Fruit fly (Drosophila melanogaster) whole organism, embryonic: ENCODE measurements around the gene Snapin.

Experiments
- ATbp ChIP-seq: fragments of 200-800 bp; sonication (Bioruptor generic); optimal IDR thresholded peaks from 2 replicates; lab custom pipeline; 2017; ENCODE audit warnings: missing biosample characterization, mild to moderate bottlenecking, missing genetic modification characterization, missing genetic modification reagents
- Atf-2 ChIP-seq: fragments of 200-800 bp; sonication (Bioruptor generic); optimal IDR thresholded peaks from 2 replicates; lab custom pipeline; 2016; ENCODE audit warnings: missing biosample characterization, missing genetic modification characterization
- CG10321 ChIP-seq: fragments of 200-800 bp; sonication (Bioruptor generic); IDR thresholded peaks from 2 replicates; pipeline ENCODE4 v1.3.6; 2022; ENCODE audit warnings: missing biosample characterization, missing genetic modification characterization
- CG12769 ChIP-seq: fragments of 200-800 bp; sonication (Bioruptor generic); optimal IDR thresholded peaks from 2 replicates; lab custom pipeline; 2019; ENCODE audit warnings: missing biosample characterization, mild to moderate bottlenecking, missing genetic modification characterization, moderate library complexity
- CG14441 ChIP-seq: fragments of 200-800 bp; sonication (Bioruptor generic); IDR thresholded peaks from 2 replicates; pipeline ENCODE4 v1.3.6; 2022; ENCODE audit warnings: missing biosample characterization, missing genetic modification characterization
- CG15479 ChIP-seq: fragments of 200-800 bp; sonication (Bioruptor generic); optimal IDR thresholded peaks from 3 replicates; lab custom pipeline; 2019; ENCODE audit warnings: missing biosample characterization, mild to moderate bottlenecking, missing genetic modification characterization, moderate library complexity
- CG17361 ChIP-seq: fragments of 200-800 bp; sonication (Bioruptor generic); IDR thresholded peaks from 3 replicates; pipeline ENCODE4 v1.3.6; 2022; ENCODE audit warnings: missing biosample characterization, missing genetic modification characterization
- CG1792 ChIP-seq: fragments of 200-800 bp; sonication (Bioruptor generic); optimal IDR thresholded peaks from 2 replicates; lab custom pipeline; 2016; ENCODE audit warnings: missing biosample characterization, missing genetic modification characterization
- CG2712 ChIP-seq: fragments of 200-800 bp; optimal IDR thresholded peaks from 3 replicates; lab custom pipeline; 2019; ENCODE audit warnings: missing biosample characterization, mild to moderate bottlenecking, missing genetic modification characterization, moderate library complexity
- CG30403 ChIP-seq: fragments of 200-800 bp; sonication (Bioruptor generic); optimal IDR thresholded peaks from 3 replicates; lab custom pipeline; 2016; ENCODE audit warnings: missing biosample characterization, missing genetic modification characterization
- CG30431 ChIP-seq: fragments of 200-800 bp; sonication (Bioruptor generic); optimal IDR thresholded peaks from 2 replicates; lab custom pipeline; 2017; ENCODE audit warnings: missing biosample characterization, missing genetic modification characterization
- CG4707 ChIP-seq: fragments of 200-800 bp; sonication (Bioruptor generic); optimal IDR thresholded peaks from 2 replicates; lab custom pipeline; 2018; ENCODE audit warnings: missing biosample characterization, mild to moderate bottlenecking, missing genetic modification characterization, moderate library complexity
- CG6689 ChIP-seq: fragments of 200-800 bp; sonication (Bioruptor generic); IDR thresholded peaks from 2 replicates; pipeline ENCODE4 v1.3.6; 2022; ENCODE audit warnings: missing biosample characterization, missing genetic modification characterization
- CG8089 ChIP-seq: fragments of 200-800 bp; sonication (Bioruptor generic); optimal IDR thresholded peaks from 3 replicates; lab custom pipeline; 2016; ENCODE audit warnings: missing biosample characterization, missing genetic modification characterization
- CG8290 ChIP-seq, 3 experiments: fragments of 200-800 bp; sonication (Bioruptor generic); optimal IDR thresholded peaks; 2 replicates each; lab custom pipeline; 2016 to 2019; ENCODE audit warnings: missing biosample characterization in 3 of 3, missing genetic modification characterization in 3 of 3, mild to moderate bottlenecking in 2 of 3, moderate library complexity in 1 of 3
- CG9609 ChIP-seq: fragments of 200-800 bp; sonication (Bioruptor generic); optimal IDR thresholded peaks from 3 replicates; lab custom pipeline; 2016; ENCODE audit warnings: missing biosample characterization, missing genetic modification characterization
- CoRest ChIP-seq: fragments of 200-800 bp; sonication (Bioruptor generic); optimal IDR thresholded peaks from 3 replicates; lab custom pipeline; 2018; ENCODE audit warnings: missing biosample characterization, mild to moderate bottlenecking, missing genetic modification characterization, moderate library complexity
- D19B ChIP-seq: fragments of 200-800 bp; sonication (Bioruptor generic); optimal IDR thresholded peaks from 2 replicates; lab custom pipeline; 2017; ENCODE audit warnings: missing biosample characterization, mild to moderate bottlenecking, missing genetic modification characterization
- Dad ChIP-seq: fragments of 200-800 bp; sonication (Bioruptor generic); optimal IDR thresholded peaks from 3 replicates; lab custom pipeline; 2016; ENCODE audit warnings: missing biosample characterization, missing genetic modification characterization
- ERR ChIP-seq: fragments of 200-800 bp; sonication (Bioruptor generic); optimal IDR thresholded peaks from 2 replicates; lab custom pipeline; 2016; ENCODE audit warnings: missing biosample characterization, missing genetic modification characterization
- Elba2 ChIP-seq: fragments of 200-800 bp; sonication (Bioruptor generic); optimal IDR thresholded peaks from 3 replicates; lab custom pipeline; 2016; ENCODE audit warnings: missing biosample characterization, missing genetic modification characterization
- Ets65A ChIP-seq: fragments of 200-800 bp; sonication (Bioruptor generic); peaks from one replicate; lab custom pipeline; 2016; ENCODE audit warnings: missing biosample characterization, missing genetic modification characterization
- GATAe ChIP-seq: fragments of 200-800 bp; sonication (Bioruptor generic); conservative IDR thresholded peaks from 2 replicates; pipeline ENCODE4 v1.3.6; 2022; ENCODE audit warnings: missing biosample characterization, missing genetic modification characterization
- HLH3B ChIP-seq: fragments of 200-800 bp; sonication (Bioruptor generic); IDR thresholded peaks from 2 replicates; pipeline ENCODE4 v1.3.6; 2022; ENCODE audit warnings: missing biosample characterization, missing genetic modification characterization
- Lim3 ChIP-seq: fragments of 200-800 bp; sonication (Bioruptor generic); IDR thresholded peaks from 2 replicates; pipeline ENCODE4 v1.3.6; 2022; ENCODE audit warnings: missing biosample characterization, missing genetic modification characterization
- Max ChIP-seq: fragments of 200-800 bp; sonication (Bioruptor generic); optimal IDR thresholded peaks from 2 replicates; lab custom pipeline; 2016; ENCODE audit warnings: missing biosample characterization, mild to moderate bottlenecking, missing genetic modification characterization
- Nf-YB ChIP-seq: fragments of 200-800 bp; sonication (Bioruptor generic); optimal IDR thresholded peaks from 3 replicates; lab custom pipeline; 2019; ENCODE audit warnings: missing biosample characterization, mild to moderate bottlenecking, missing genetic modification characterization, moderate library complexity
- Oli ChIP-seq: fragments of 200-800 bp; sonication (Bioruptor generic); optimal IDR thresholded peaks from 2 replicates; lab custom pipeline; 2018; ENCODE audit warnings: missing biosample characterization, mild to moderate bottlenecking, missing genetic modification characterization, moderate library complexity
- Sry-β ChIP-seq: fragments of 200-800 bp; sonication (Bioruptor generic); optimal IDR thresholded peaks from 2 replicates; lab custom pipeline; 2018; ENCODE audit warnings: missing biosample characterization, mild to moderate bottlenecking, missing genetic modification characterization, moderate library complexity
- Vsx1 ChIP-seq: fragments of 200-800 bp; sonication (Bioruptor generic); optimal IDR thresholded peaks from 2 replicates; lab custom pipeline; 2017; ENCODE audit warnings: missing biosample characterization, mild to moderate bottlenecking, missing genetic modification characterization, missing genetic modification reagents
- al ChIP-seq: fragments of 200-800 bp; sonication (Bioruptor generic); IDR thresholded peaks from 2 replicates; pipeline ENCODE4 v1.3.6; 2022; ENCODE audit warnings: missing biosample characterization, missing genetic modification characterization
- ap ChIP-seq: fragments of 200-800 bp; sonication (Bioruptor generic); IDR thresholded peaks from 2 replicates; pipeline ENCODE4 v1.3.6; 2022; ENCODE audit warnings: missing biosample characterization, missing genetic modification characterization
- caup ChIP-seq: fragments of 200-800 bp; sonication (Bioruptor generic); optimal IDR thresholded peaks from 3 replicates; lab custom pipeline; 2017; ENCODE audit warnings: missing biosample characterization, mild to moderate bottlenecking, missing genetic modification characterization, moderate library complexity; ENCODE audit not compliant: severe bottlenecking
- da ChIP-seq: fragments of 200-800 bp; sonication (Bioruptor generic); optimal IDR thresholded peaks from 2 replicates; lab custom pipeline; 2016; ENCODE audit warnings: missing biosample characterization, missing genetic modification characterization
- dysf ChIP-seq: fragments of 200-800 bp; sonication (Bioruptor generic); IDR thresholded peaks from 3 replicates; pipeline ENCODE4 v1.3.6; 2022; ENCODE audit warnings: missing biosample characterization, missing genetic modification characterization
- fd102C ChIP-seq: fragments of 200-800 bp; sonication (Bioruptor generic); optimal IDR thresholded peaks from 2 replicates; lab custom pipeline; 2018; ENCODE audit warnings: missing biosample characterization, mild to moderate bottlenecking, missing genetic modification characterization, moderate library complexity
- gcm ChIP-seq: fragments of 200-800 bp; sonication (Bioruptor generic); optimal IDR thresholded peaks from 2 replicates; lab custom pipeline; 2019; ENCODE audit warnings: missing biosample characterization, mild to moderate bottlenecking, missing genetic modification characterization, moderate library complexity
- gfzf ChIP-seq: fragments of 200-800 bp; sonication (Bioruptor generic); optimal IDR thresholded peaks from 2 replicates; lab custom pipeline; 2016; ENCODE audit warnings: missing biosample characterization, mild to moderate bottlenecking, missing genetic modification characterization, moderate library complexity
- h ChIP-seq: fragments of >200 bp; optimal IDR thresholded peaks from 2 replicates; lab custom pipeline; 2017
- lilli ChIP-seq: fragments of 200-800 bp; sonication (Bioruptor generic); optimal IDR thresholded peaks from 3 replicates; lab custom pipeline; 2016; ENCODE audit warnings: missing biosample characterization, missing genetic modification characterization
- nom ChIP-seq: fragments of 200-800 bp; sonication (Bioruptor generic); optimal IDR thresholded peaks from 2 replicates; lab custom pipeline; 2017; ENCODE audit warnings: missing biosample characterization, missing genetic modification characterization, mild to moderate bottlenecking, moderate library complexity, missing genetic modification reagents
- odd ChIP-seq: fragments of 200-800 bp; sonication (Bioruptor generic); optimal IDR thresholded peaks from 2 replicates; lab custom pipeline; 2017; ENCODE audit warnings: missing biosample characterization, mild to moderate bottlenecking, missing genetic modification characterization
- scrt ChIP-seq: fragments of 200-800 bp; sonication (Bioruptor generic); optimal IDR thresholded peaks from 2 replicates; lab custom pipeline; 2018; ENCODE audit warnings: missing biosample characterization, mild to moderate bottlenecking, missing genetic modification characterization, moderate library complexity
- sens ChIP-seq: fragments of 200-800 bp; sonication (Bioruptor generic); peaks from one replicate; lab custom pipeline; 2016; ENCODE audit warnings: missing biosample characterization, missing genetic modification characterization
- sens-2 ChIP-seq: fragments of 200-800 bp; sonication (Bioruptor generic); IDR thresholded peaks from 2 replicates; pipeline ENCODE4 v1.3.6; 2022; ENCODE audit warnings: missing biosample characterization, missing genetic modification characterization
- tgo ChIP-seq: fragments of 200-800 bp; sonication (Bioruptor generic); IDR thresholded peaks from 3 replicates; pipeline ENCODE4 v1.3.6; 2022; ENCODE audit warnings: missing biosample characterization, missing genetic modification characterization
- tin ChIP-seq: fragments of 200-800 bp; sonication (Bioruptor generic); optimal IDR thresholded peaks from 3 replicates; lab custom pipeline; 2016; ENCODE audit warnings: missing biosample characterization, missing genetic modification characterization
- tio ChIP-seq: fragments of 200-800 bp; sonication (Bioruptor generic); optimal IDR thresholded peaks from 2 replicates; lab custom pipeline; 2017; ENCODE audit warnings: missing biosample characterization, missing genetic modification characterization, inconsistent platforms
- trem ChIP-seq: fragments of 200-800 bp; optimal IDR thresholded peaks from 3 replicates; lab custom pipeline; 2019; ENCODE audit warnings: missing biosample characterization, mild to moderate bottlenecking, missing genetic modification characterization, moderate library complexity
- zen2 ChIP-seq: fragments of 200-800 bp; sonication (Bioruptor generic); IDR thresholded peaks from 3 replicates; pipeline ENCODE4 v1.3.6; 2022; ENCODE audit warnings: missing biosample characterization, missing genetic modification characterization; ENCODE audit not compliant: partially characterized antibody

Gene Snapin

DNA sequence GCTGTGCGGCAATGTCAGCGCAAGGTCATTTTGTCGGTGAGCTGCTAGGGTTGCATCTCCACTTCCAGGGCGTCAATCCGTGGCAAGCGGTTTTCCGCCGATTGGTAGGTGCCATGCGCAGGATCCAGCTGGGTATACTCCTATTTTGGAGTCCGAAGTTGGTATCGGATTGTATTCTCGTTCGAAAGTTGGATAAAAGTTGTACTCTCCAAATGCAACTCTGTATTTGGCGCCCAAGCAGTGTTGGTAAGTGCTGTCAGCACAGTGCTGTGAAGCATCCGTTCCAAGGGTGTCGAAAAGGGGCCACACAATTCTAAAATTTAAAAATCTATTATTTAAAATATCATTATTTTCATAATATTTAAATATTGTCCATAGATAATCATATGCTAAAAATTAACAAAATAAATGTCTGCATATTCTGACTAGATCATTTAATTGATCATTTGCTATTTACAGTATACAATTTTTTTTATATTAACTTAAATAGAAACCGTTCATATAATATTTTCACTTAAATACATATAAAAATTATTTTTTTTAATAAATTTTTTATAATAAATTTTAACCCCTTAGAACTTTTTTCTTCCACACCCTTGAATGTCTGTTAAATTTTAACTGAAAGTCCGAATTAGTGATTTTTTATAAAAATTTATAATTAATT is 10.9 kb downstream of the Snapin start (continued):
- TF ChIP-seq nom (GFP tag; lab: Kevin White, UChicago) (peak; percentile 81), sens (GFP tag; lab: Kevin White, UChicago) (peak; percentile 91), ERR (GFP tag; lab: Kevin White, UChicago) (peak; percentile 100), Sry-β (GFP tag; lab: Kevin White, UChicago) (peak; percentile 68), da (GFP tag; lab: Kevin White, UChicago) (no peak), GATAe (peak; percentile 68), Lim3 (GFP tag; lab: Robert Waterston, UW) (no peak), CG6689 (GFP tag; lab: Robert Waterston, UW) (peak; percentile 91), D19B (GFP tag; lab: Kevin White, UChicago) (peak; percentile 73), CG9609 (GFP tag; lab: Kevin White, UChicago) (peak; percentile 82), CG14441 (GFP tag; lab: Robert Waterston, UW) (peak; percentile 86), CG1792 (GFP tag; lab: Kevin White, UChicago) (peak; percentile 74), Dad (GFP tag; lab: Kevin White, UChicago) (peak; percentile 78), tio (GFP tag; lab: Kevin White, UChicago) (no peak), CG8089 (GFP tag; lab: Kevin White, UChicago) (peak; percentile 65), CG15479 (GFP tag; lab: Kevin White, UChicago) (no peak), dysf (GFP tag; lab: Robert Waterston, UW) (peak; percentile 90), tgo (peak; percentile 91), al (GFP tag; lab: Robert Waterston, UW) (peak; percentile 89), CG2712 (tag; lab: Kevin White, UChicago) (peak; percentile 91), scrt (no peak), ATbp (GFP tag; lab: Kevin White, UChicago) (no peak), CG4707 (peak; percentile 59), h (no peak), Ets65A (peak; percentile 99), Elba2 (GFP tag; lab: Kevin White, UChicago) (no peak), CG30403 (GFP tag; lab: Kevin White, UChicago) (peak; percentile 90), CG10321 (peak; percentile 42), HLH3B (GFP tag; lab: Robert Waterston, UW) (peak; percentile 88), CoRest (tag; lab: Kevin White, UChicago) (peak; percentile 94), gcm (peak; percentile 88), lilli (GFP tag; lab: Kevin White, UChicago) (peak; percentile 92), tin (GFP tag; lab: Kevin White, UChicago) (peak; percentile 88), Max (GFP tag; lab: Kevin White, UChicago) (peak; percentile 81), Vsx1 (GFP tag; lab: Kevin White, UChicago) (no peak), odd (GFP tag; lab: Kevin White, UChicago) (no peak), Nf-YB (GFP tag; lab: Kevin White, UChicago) (peak; percentile 67), Atf-2 (GFP tag; lab: Kevin White, UChicago) (peak; percentile 64), CG8290 (GFP tag; optimal IDR thresholded peaks at IDR 0.05; lab: Kevin White, UChicago) (peak; percentile 82), CG8290 (tag; optimal IDR thresholded peaks at IDR 0.05; lab: Kevin White, UChicago) (peak; percentile 94 to 96), gfzf (GFP tag; lab: Kevin White, UChicago) (peak; percentile 33), CG17361 (GFP tag; lab: Robert Waterston, UW) (no peak; the same call in 2 of the 3 replicates), caup (peak; percentile 92), ap (GFP tag; lab: Robert Waterston, UW) (peak; percentile 64; the same call in 1 of the 2 replicates), trem (tag; lab: Kevin White, UChicago) (peak; percentile 74), sens-2 (no peak; the same call in 1 of the 2 replicates), CG12769 (tag; lab: Kevin White, UChicago) (no peak), Oli (tag; lab: Kevin White, UChicago) (peak; percentile 74), CG30431 (GFP tag; lab: Kevin White, UChicago) (peak; percentile 83), zen2 (no peak; the same call in 2 of the 3 replicates), fd102C (GFP tag; lab: Kevin White, UChicago) (peak; percentile 27)
